Fruit fly (Drosophila melanogaster) whole organism, prepupa: ENCODE results near the gene CG14014.

Experiments
- CG11294 ChIP-seq: fragments of 200-800 bp; sonication (Bioruptor generic); IDR thresholded peaks from 2 replicates; pipeline ENCODE4 v1.3.6; 2022; ENCODE audit warnings: missing biosample characterization, missing genetic modification characterization
- CG31627 ChIP-seq: fragments of 200-800 bp; sonication (Bioruptor generic); optimal IDR thresholded peaks from 3 replicates; lab custom pipeline; 2016; ENCODE audit warnings: missing biosample characterization, missing genetic modification characterization
- CG4318 ChIP-seq: fragments of 200-800 bp; sonication (Bioruptor generic); optimal IDR thresholded peaks from 3 replicates; lab custom pipeline; 2017; ENCODE audit warnings: missing biosample characterization, mild to moderate bottlenecking, missing genetic modification characterization
- CG8119 ChIP-seq: fragments of 200-800 bp; sonication (Bioruptor generic); IDR thresholded peaks from 3 replicates; pipeline ENCODE4 v1.3.6; 2022; ENCODE audit warnings: missing biosample characterization, missing genetic modification characterization
- CG8632 ChIP-seq: fragments of 200-800 bp; sonication (Bioruptor generic); optimal IDR thresholded peaks from 3 replicates; lab custom pipeline; 2016; ENCODE audit warnings: missing biosample characterization, missing genetic modification characterization
- Ets21C ChIP-seq: fragments of 200-800 bp; sonication (Bioruptor generic); optimal IDR thresholded peaks from 3 replicates; lab custom pipeline; 2016; ENCODE audit warnings: missing biosample characterization, missing genetic modification characterization
- Hr4 ChIP-seq: fragments of 200-800 bp; sonication (Bioruptor generic); optimal IDR thresholded peaks from 3 replicates; lab custom pipeline; 2016; ENCODE audit warnings: missing biosample characterization, missing genetic modification characterization
- Sox14 ChIP-seq: fragments of 200-800 bp; sonication (Bioruptor generic); optimal IDR thresholded peaks from 3 replicates; lab custom pipeline; 2016; ENCODE audit warnings: missing biosample characterization, missing genetic modification characterization
- eg ChIP-seq: fragments of 200-800 bp; sonication (Bioruptor generic); IDR thresholded peaks from 3 replicates; pipeline ENCODE4 v1.3.6; 2022; ENCODE audit warnings: missing biosample characterization, missing genetic modification characterization
- svp ChIP-seq: fragments of 200-800 bp; sonication (Bioruptor generic); peaks from one replicate; lab custom pipeline; 2016; ENCODE audit warnings: missing biosample characterization, missing genetic modification characterization
- vri ChIP-seq: fragments of 200-800 bp; sonication (Bioruptor generic); optimal IDR thresholded peaks from 3 replicates; lab custom pipeline; 2016; ENCODE audit warnings: missing biosample characterization, mild to moderate bottlenecking, missing genetic modification characterization

dm6 chr2L:5569503-5569902 is 18.9 kb upstream of the CG14014 start:
- TF ChIP-seq CG4318 (GFP tag; lab: Kevin White, UChicago), result peak; percentile 33
- no peak for TF ChIP-seq vri (GFP tag; lab: Kevin White, UChicago)
- no peak for TF ChIP-seq CG8632
- TF ChIP-seq Hr4, result peak; percentile 54
- peak; percentile 69 for TF ChIP-seq svp (GFP tag; lab: Kevin White, UChicago)
- peak; percentile 60; the same call in 2 of the 3 replicates for TF ChIP-seq eg
- peak; percentile 15 for TF ChIP-seq Ets21C (GFP tag; lab: Kevin White, UChicago)
- TF ChIP-seq Sox14 (GFP tag; lab: Kevin White, UChicago), result peak; percentile 43
- peak; percentile 60; the same call in 2 of the 3 replicates for TF ChIP-seq CG8119 (GFP tag; lab: Robert Waterston, UW)
- peak; percentile 56 for TF ChIP-seq CG31627 (GFP tag; lab: Kevin White, UChicago)
- TF ChIP-seq CG11294 (GFP tag; lab: Robert Waterston, UW), result no peak
